Fruit fly (Drosophila melanogaster) whole organism, embryonic: ENCODE measurements around the gene CG44437.
A peak's percentile ranks its signal among the peaks of the same experiment; 100 is the strongest.

Experiments used
- Atf6 ChIP-seq: fragments of 200-800 bp; sonication (Bioruptor generic); IDR thresholded peaks from 2 replicates; pipeline ENCODE4 v1.3.6; 2022; ENCODE audit warnings: missing biosample characterization, missing genetic modification characterization
- BtbVII ChIP-seq: fragments of 200-800 bp; sonication (Bioruptor generic); optimal IDR thresholded peaks from 3 replicates; lab custom pipeline; 2017; ENCODE audit warnings: missing biosample characterization, mild to moderate bottlenecking, missing genetic modification characterization
- C15 ChIP-seq: fragments of 200-800 bp; sonication (Bioruptor generic); IDR thresholded peaks from 3 replicates; pipeline ENCODE4 v1.3.6; 2022; ENCODE audit warnings: missing biosample characterization, missing genetic modification characterization
- CG10274 ChIP-seq: fragments of 200-800 bp; sonication (Bioruptor generic); optimal IDR thresholded peaks from 3 replicates; lab custom pipeline; 2017; ENCODE audit warnings: missing biosample characterization, mild to moderate bottlenecking, missing genetic modification characterization
- CG10654 ChIP-seq: fragments of 200-800 bp; sonication (Bioruptor generic); optimal IDR thresholded peaks from 2 replicates; lab custom pipeline; 2016; ENCODE audit warnings: missing biosample characterization, missing genetic modification characterization
- CG11695 ChIP-seq: fragments of 200-800 bp; sonication (Bioruptor generic); IDR thresholded peaks from 3 replicates; pipeline ENCODE4 v1.3.6; 2022; ENCODE audit warnings: missing biosample characterization, missing genetic modification characterization
- CG12391 ChIP-seq: fragments of 200-800 bp; sonication (Bioruptor generic); optimal IDR thresholded peaks from 3 replicates; lab custom pipeline; 2018; ENCODE audit warnings: missing biosample characterization, mild to moderate bottlenecking, missing genetic modification characterization, moderate library complexity
- CG12769 ChIP-seq: fragments of 200-800 bp; sonication (Bioruptor generic); optimal IDR thresholded peaks from 2 replicates; lab custom pipeline; 2019; ENCODE audit warnings: missing biosample characterization, mild to moderate bottlenecking, missing genetic modification characterization, moderate library complexity
- CG13123 ChIP-seq: fragments of 200-800 bp; sonication (Bioruptor generic); optimal IDR thresholded peaks from 2 replicates; lab custom pipeline; 2016; ENCODE audit warnings: missing biosample characterization, missing genetic modification characterization
- CG14441 ChIP-seq: fragments of 200-800 bp; sonication (Bioruptor generic); IDR thresholded peaks from 2 replicates; pipeline ENCODE4 v1.3.6; 2022; ENCODE audit warnings: missing biosample characterization, missing genetic modification characterization
- CG15696 ChIP-seq: fragments of 200-800 bp; sonication (Bioruptor generic); optimal IDR thresholded peaks from 2 replicates; lab custom pipeline; 2019; ENCODE audit warnings: missing biosample characterization, mild to moderate bottlenecking, missing genetic modification characterization, moderate library complexity
- CG17612 ChIP-seq: fragments of 200-800 bp; sonication (Bioruptor generic); IDR thresholded peaks from 2 replicates; pipeline ENCODE4 v1.3.6; 2022; ENCODE audit warnings: missing biosample characterization, missing genetic modification characterization
- CG17912 ChIP-seq: fragments of 200-800 bp; sonication (Bioruptor generic); optimal IDR thresholded peaks from 2 replicates; lab custom pipeline; 2018; ENCODE audit warnings: missing biosample characterization, mild to moderate bottlenecking, missing genetic modification characterization
- CG18011 ChIP-seq: fragments of 200-800 bp; sonication (Bioruptor generic); optimal IDR thresholded peaks from 2 replicates; lab custom pipeline; 2017; ENCODE audit warnings: missing biosample characterization, missing genetic modification characterization, mild to moderate bottlenecking, moderate library complexity, missing genotype
- CG30020 ChIP-seq: fragments of 200-800 bp; optimal IDR thresholded peaks from 2 replicates; lab custom pipeline; 2019; ENCODE audit warnings: missing biosample characterization, mild to moderate bottlenecking, missing genetic modification characterization, moderate library complexity
- CG4730 ChIP-seq: fragments of 200-800 bp; sonication (Bioruptor generic); IDR thresholded peaks from 2 replicates; pipeline ENCODE4 v1.3.6; 2022; ENCODE audit warnings: missing biosample characterization, missing genetic modification characterization
- CG6272 ChIP-seq: fragments of 200-800 bp; sonication (Bioruptor generic); IDR thresholded peaks from 2 replicates; pipeline ENCODE4 v1.3.6; 2022; ENCODE audit warnings: missing biosample characterization, missing genetic modification characterization
- CG8944 ChIP-seq: fragments of 200-800 bp; sonication (Bioruptor generic); optimal IDR thresholded peaks from 3 replicates; lab custom pipeline; 2016; ENCODE audit warnings: missing biosample characterization, missing genetic modification characterization
- CG9437 ChIP-seq: fragments of 200-800 bp; sonication (Bioruptor generic); optimal IDR thresholded peaks from 2 replicates; lab custom pipeline; 2018; ENCODE audit warnings: missing biosample characterization, mild to moderate bottlenecking, missing genetic modification characterization
- CG9817 ChIP-seq: fragments of 200-800 bp; sonication (Bioruptor generic); optimal IDR thresholded peaks from 2 replicates; lab custom pipeline; 2018; ENCODE audit warnings: missing biosample characterization, mild to moderate bottlenecking, missing genetic modification characterization, moderate library complexity
- Dbx ChIP-seq: fragments of 200-800 bp; sonication (Bioruptor generic); IDR thresholded peaks from 3 replicates; pipeline ENCODE4 v1.3.6; 2022; ENCODE audit warnings: missing biosample characterization, missing genetic modification characterization
- E2f1 ChIP-seq: fragments of 200-800 bp; sonication (Bioruptor generic); IDR thresholded peaks from 2 replicates; pipeline ENCODE4 v1.3.6; 2022; ENCODE audit warnings: missing biosample characterization, missing genetic modification characterization
- Fer1 ChIP-seq: fragments of 200-800 bp; sonication (Bioruptor generic); optimal IDR thresholded peaks from 2 replicates; lab custom pipeline; 2017; ENCODE audit warnings: missing biosample characterization, mild to moderate bottlenecking, missing genetic modification characterization
- Fer3 ChIP-seq: fragments of 200-800 bp; sonication (Bioruptor generic); optimal IDR thresholded peaks from 2 replicates; lab custom pipeline; 2018; ENCODE audit warnings: missing biosample characterization, mild to moderate bottlenecking, missing genetic modification characterization, moderate library complexity
- H2.0 ChIP-seq: fragments of 200-800 bp; sonication (Bioruptor generic); IDR thresholded peaks from 2 replicates; pipeline ENCODE4 v1.3.6; 2022; ENCODE audit warnings: missing biosample characterization, missing genetic modification characterization
- HmgD ChIP-seq: fragments of 200-800 bp; sonication (Bioruptor generic); optimal IDR thresholded peaks from 3 replicates; lab custom pipeline; 2016; ENCODE audit warnings: missing biosample characterization, missing genetic modification characterization
- Hmr ChIP-seq: fragments of 200-800 bp; sonication (Bioruptor generic); optimal IDR thresholded peaks from 3 replicates; lab custom pipeline; 2017; ENCODE audit warnings: mild to moderate bottlenecking, missing biosample characterization, missing genetic modification reagents, missing genetic modification characterization
- Lpt ChIP-seq: fragments of >200 bp; optimal IDR thresholded peaks from 2 replicates; lab custom pipeline; 2018; ENCODE audit warnings: missing biosample characterization, missing genetic modification characterization
- NK7.1 ChIP-seq: fragments of 200-800 bp; sonication (Bioruptor generic); optimal IDR thresholded peaks from 3 replicates; lab custom pipeline; 2016; ENCODE audit warnings: missing biosample characterization, missing genetic modification characterization
- Rfx ChIP-seq: fragments of 200-800 bp; sonication (Bioruptor generic); IDR thresholded peaks from 2 replicates; pipeline ENCODE4 v1.3.6; 2022; ENCODE audit warnings: missing biosample characterization, missing genetic modification characterization
- ap ChIP-seq: fragments of 200-800 bp; sonication (Bioruptor generic); IDR thresholded peaks from 2 replicates; pipeline ENCODE4 v1.3.6; 2022; ENCODE audit warnings: missing biosample characterization, missing genetic modification characterization
- bsh ChIP-seq, 2 experiments: fragments of 200-800 bp; sonication (Bioruptor generic); optimal IDR thresholded peaks; 2 replicates each; lab custom pipeline; 2017 to 2018; ENCODE audit warnings: mild to moderate bottlenecking in 2 of 2, missing biosample characterization in 2 of 2, missing genetic modification characterization in 2 of 2, moderate library complexity in 1 of 2
- cg ChIP-seq: fragments of 200-800 bp; sonication (Bioruptor generic); optimal IDR thresholded peaks from 3 replicates; lab custom pipeline; 2019; ENCODE audit warnings: missing biosample characterization, mild to moderate bottlenecking, missing genetic modification characterization, moderate library complexity
- chif ChIP-seq, 2 experiments: fragments of 200-800 bp; sonication (Bioruptor generic); optimal IDR thresholded peaks; 3 replicates each; lab custom pipeline; 2016; ENCODE audit warnings: missing biosample characterization in 2 of 2, missing genetic modification characterization in 2 of 2
- crp ChIP-seq, 2 experiments: fragments of 200-800 bp; sonication (Bioruptor generic); optimal IDR thresholded peaks; 2 replicates in 1 of 2; 3 replicates in 1 of 2; lab custom pipeline; 2017; ENCODE audit warnings: missing biosample characterization in 2 of 2, missing genetic modification characterization in 2 of 2, mild to moderate bottlenecking in 1 of 2, moderate library complexity in 1 of 2
- dimm ChIP-seq: fragments of 200-800 bp; sonication (Bioruptor generic); IDR thresholded peaks from 2 replicates; pipeline ENCODE4 v1.3.6; 2022; ENCODE audit warnings: missing biosample characterization, missing genetic modification characterization
- dm ChIP-seq: fragments of 200-800 bp; sonication (Bioruptor generic); optimal IDR thresholded peaks from 3 replicates; lab custom pipeline; 2016; ENCODE audit warnings: missing biosample characterization, missing genetic modification characterization
- grau ChIP-seq: fragments of 200-800 bp; optimal IDR thresholded peaks from 3 replicates; lab custom pipeline; 2019; ENCODE audit warnings: missing biosample characterization, mild to moderate bottlenecking, missing genetic modification characterization, moderate library complexity
- gsb ChIP-seq: fragments of 200-800 bp; sonication (Bioruptor generic); IDR thresholded peaks from 2 replicates; pipeline ENCODE4 v1.3.6; 2022; ENCODE audit warnings: missing biosample characterization, missing genetic modification characterization
- ham ChIP-seq: fragments of 200-800 bp; sonication (Bioruptor generic); IDR thresholded peaks from 2 replicates; pipeline ENCODE4 v1.3.6; 2022; ENCODE audit warnings: missing biosample characterization, missing genetic modification characterization
- her ChIP-seq: fragments of 200-800 bp; sonication (Bioruptor generic); optimal IDR thresholded peaks from 2 replicates; lab custom pipeline; 2016; ENCODE audit warnings: missing biosample characterization, missing genetic modification characterization
- lmd ChIP-seq: fragments of 200-800 bp; sonication (Bioruptor generic); IDR thresholded peaks from 2 replicates; pipeline ENCODE4 v1.3.6; 2022; ENCODE audit warnings: missing biosample characterization, missing genetic modification characterization
- nom ChIP-seq: fragments of 200-800 bp; sonication (Bioruptor generic); optimal IDR thresholded peaks from 2 replicates; lab custom pipeline; 2017; ENCODE audit warnings: missing biosample characterization, missing genetic modification characterization, mild to moderate bottlenecking, moderate library complexity, missing genetic modification reagents
- p53 ChIP-seq: fragments of 200-800 bp; sonication (Bioruptor generic); optimal IDR thresholded peaks from 2 replicates; lab custom pipeline; 2016; ENCODE audit warnings: missing biosample characterization, missing genetic modification characterization
- psq ChIP-seq: fragments of 200-800 bp; sonication (Bioruptor generic); optimal IDR thresholded peaks from 2 replicates; lab custom pipeline; 2017; ENCODE audit warnings: missing biosample characterization, missing genetic modification characterization
- pzg ChIP-seq: fragments of 200-800 bp; sonication (Bioruptor generic); optimal IDR thresholded peaks from 3 replicates; lab custom pipeline; 2018; ENCODE audit warnings: missing biosample characterization, mild to moderate bottlenecking, missing genetic modification characterization, moderate library complexity
- rib ChIP-seq: fragments of 200-800 bp; sonication (Bioruptor generic); IDR thresholded peaks from 2 replicates; pipeline ENCODE4 v1.3.6; 2022; ENCODE audit warnings: missing biosample characterization, missing genetic modification characterization
- sd ChIP-seq: fragments of 200-800 bp; sonication (Bioruptor generic); optimal IDR thresholded peaks from 3 replicates; lab custom pipeline; 2018; ENCODE audit warnings: missing biosample characterization, mild to moderate bottlenecking, missing genetic modification characterization, moderate library complexity
- seq ChIP-seq: fragments of 200-800 bp; sonication (Bioruptor generic); IDR thresholded peaks from 2 replicates; pipeline ENCODE4 v1.3.6; 2022; ENCODE audit warnings: missing biosample characterization, missing genetic modification characterization
- tin ChIP-seq: fragments of 200-800 bp; sonication (Bioruptor generic); optimal IDR thresholded peaks from 3 replicates; lab custom pipeline; 2016; ENCODE audit warnings: missing biosample characterization, missing genetic modification characterization
- zen ChIP-seq: fragments of 200-800 bp; sonication (Bioruptor generic); optimal IDR thresholded peaks from 3 replicates; lab custom pipeline; 2018; ENCODE audit warnings: missing biosample characterization, mild to moderate bottlenecking, missing genetic modification characterization, moderate library complexity

CG44437 gene

dm6 chrX:13251310-13251709, 49.2 kb upstream of the CG44437 start (continued):
- TF ChIP-seq CG10274 (peak; percentile 49), dimm (GFP tag; lab: Robert Waterston, UW) (peak; percentile 71), dm (GFP tag; lab: Kevin White, UChicago) (peak; percentile 51), NK7.1 (GFP tag; lab: Kevin White, UChicago) (peak; percentile 55), CG15696 (tag; lab: Kevin White, UChicago) (no peak), psq (no peak), Fer3 (tag; lab: Kevin White, UChicago) (peak; percentile 67), ap (GFP tag; lab: Robert Waterston, UW) (peak; percentile 59), CG10654 (peak; percentile 49), nom (GFP tag; lab: Kevin White, UChicago) (peak; percentile 91), Atf6 (GFP tag; lab: Robert Waterston, UW) (peak; percentile 66; the same call in 1 of the 2 replicates), chif (GFP tag; optimal IDR thresholded peaks at IDR 0.05; lab: Kevin White, UChicago) (peak; percentile 75), tin (GFP tag; lab: Kevin White, UChicago) (peak; percentile 75), CG17912 (GFP tag; lab: Kevin White, UChicago) (no peak), seq (GFP tag; lab: Robert Waterston, UW) (peak; percentile 66), CG9437 (GFP tag; lab: Kevin White, UChicago) (peak; percentile 31), cg (GFP tag; lab: Kevin White, UChicago) (no peak), H2.0 (GFP tag; lab: Robert Waterston, UW) (peak; percentile 67; the same call in 1 of the 2 replicates), CG13123 (peak; percentile 46), grau (tag; lab: Kevin White, UChicago) (peak; percentile 71), Lpt (GFP tag; lab: Kevin White, UChicago) (no peak), Dbx (peak; percentile 78), CG30020 (tag; lab: Kevin White, UChicago) (peak; percentile 1), ham (no peak), CG18011 (GFP tag; lab: Kevin White, UChicago) (peak; percentile 33), CG12769 (tag; lab: Kevin White, UChicago) (peak; percentile 97), C15 (GFP tag; lab: Robert Waterston, UW) (no peak), CG4730 (GFP tag; lab: Robert Waterston, UW) (peak; percentile 59), Hmr (GFP tag; lab: Kevin White, UChicago) (peak; percentile 69), sd (peak; percentile 31), CG8944 (peak; percentile 65), Fer1 (GFP tag; lab: Kevin White, UChicago) (peak; percentile 73), crp (GFP tag; optimal IDR thresholded peaks at IDR 0.05; lab: Kevin White, UChicago) (peak in 1 of 2 experiments; percentile 14), BtbVII (GFP tag; lab: Kevin White, UChicago) (peak; percentile 61), CG9817 (peak; percentile 67), CG6272 (GFP tag; lab: Robert Waterston, UW) (peak; percentile 63), pzg (no peak), CG17612 (0 out of 2 replicates have a peak, but pooled peaks have one; percentile 11), CG12391 (tag; lab: Kevin White, UChicago) (peak; percentile 64), HmgD (GFP tag; lab: Kevin White, UChicago) (no peak), lmd (peak; percentile 79), Rfx (GFP tag; lab: Robert Waterston, UW) (peak; percentile 84), her (GFP tag; lab: Kevin White, UChicago) (peak; percentile 85), bsh (GFP tag; optimal IDR thresholded peaks at IDR 0.05; lab: Kevin White, UChicago) (peak; percentile 79 to 87), CG14441 (GFP tag; lab: Robert Waterston, UW) (peak; percentile 83), CG11695 (peak; percentile 61), gsb (GFP tag; lab: Robert Waterston, UW) (peak; percentile 50), E2f1 (GFP tag; lab: Robert Waterston, UW) (peak; percentile 73), zen (tag; lab: Kevin White, UChicago) (peak; percentile 17), rib (GFP tag; lab: Robert Waterston, UW) (peak; percentile 63; the same call in 1 of the 2 replicates), p53 (peak; percentile 71)
